Worm (Caenorhabditis elegans): Measurements from ENCODE around the gene rpi-1.

DNA sequence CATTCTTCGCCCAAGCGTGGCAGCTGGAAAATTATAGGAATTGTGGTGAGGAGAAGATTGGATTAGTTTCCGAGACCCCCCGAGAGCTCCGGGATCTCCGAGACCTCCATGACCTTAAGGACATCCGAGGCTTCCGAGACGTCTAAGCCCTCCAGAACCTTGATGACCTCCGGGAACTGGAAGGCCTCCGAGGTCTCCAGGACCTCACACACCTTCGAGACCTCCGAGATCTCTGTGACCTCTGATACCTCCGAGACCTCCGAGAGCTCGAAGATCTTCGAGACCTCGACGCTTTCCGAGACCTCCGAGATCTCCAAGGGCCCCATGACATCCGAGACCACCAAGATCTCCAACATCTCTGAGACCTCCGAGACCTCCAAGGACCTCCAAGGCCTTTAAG is 20.0 kb upstream of the rpi-1 start:
- TF ChIP-seq klf-2 (GFP tag; conservative IDR thresholded peaks at IDR 0.05) (no peak), tab-1 (GFP tag; IDR thresholded peaks at IDR 0.05) (no peak), ztf-29 (GFP tag; IDR thresholded peaks at IDR 0.05) (no peak), ref-1 (GFP tag; conservative IDR thresholded peaks at IDR 0.05) (no peak), flt-1 (GFP tag; IDR thresholded peaks at IDR 0.05) (no peak), ztf-23 (GFP tag; IDR thresholded peaks at IDR 0.05) (no peak), T22C8.4 (GFP tag; IDR thresholded peaks at IDR 0.05) (no peak), cog-1 (tag; optimal IDR thresholded peaks at IDR 0.05) (no peak)

All from whole organism, midembryonic.